Worm (Caenorhabditis elegans): ENCODE data around the gene F54E2.5.

DNA sequence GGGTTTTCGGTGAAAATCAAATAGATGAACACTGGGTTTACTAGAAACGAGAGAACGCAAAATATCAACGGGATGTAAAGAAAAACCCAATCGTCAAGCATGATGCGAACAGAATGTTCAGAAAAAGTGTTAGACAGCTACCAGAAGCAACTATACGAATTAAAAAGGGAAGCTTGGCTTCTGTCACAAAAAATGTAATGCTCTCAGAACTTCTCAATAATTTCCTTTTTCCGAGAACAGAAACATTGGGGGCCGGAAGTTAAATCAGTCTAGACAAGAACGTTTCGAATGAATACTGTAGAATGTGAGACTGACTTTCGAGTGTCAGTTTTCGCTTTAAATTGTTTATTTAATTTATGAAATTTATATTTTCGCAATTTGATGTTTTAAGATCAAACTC is 43.9 kb upstream of the F54E2.5 start, which contains the start of gene srj-54:
- TF ChIP-seq nhr-77 (tag; optimal IDR thresholded peaks at IDR 0.05) (no peak), nhr-25 (tag; optimal IDR thresholded peaks at IDR 0.05; ENCODE audit: borderline replicate concordance, insufficient read depth) (no peak), snpc-4 (tag; optimal IDR thresholded peaks at IDR 0.05) (no peak), hlh-30 (tag; optimal IDR thresholded peaks at IDR 0.05; ENCODE audit: insufficient read depth) (no peak), nhr-76 (tag; optimal IDR thresholded peaks at IDR 0.05) (no peak), F44E2.7 (GFP tag; IDR thresholded peaks at IDR 0.05) (no peak), unc-130 (GFP tag; optimal IDR thresholded peaks at IDR 0.05) (no peak), lir-3 (tag; optimal IDR thresholded peaks at IDR 0.05) (no peak), nhr-102 (tag; optimal IDR thresholded peaks at IDR 0.05) (no peak), ceh-82 (tag; optimal IDR thresholded peaks at IDR 0.05) (no peak)

Data from whole organism, L4 larva.